Worm (Caenorhabditis elegans) whole organism, L2 larva: ENCODE measurements around the gene lpr-3.

Experiments used
- ZK546.5 ChIP-seq: sonication (generic microtip); optimal IDR thresholded peaks from 2 replicates; lab custom pipeline; 2017; ENCODE audit warnings: missing biosample characterization, missing genetic modification characterization
- ceh-16 ChIP-seq: fragments of 150-350 bp; optimal IDR thresholded peaks from 2 replicates; lab custom pipeline; 2014; ENCODE audit warnings: missing biosample characterization, missing genetic modification characterization
- ceh-82 ChIP-seq: fragments of 150-350 bp; optimal IDR thresholded peaks from 2 replicates; lab custom pipeline; 2014; ENCODE audit warnings: missing biosample characterization, missing genetic modification characterization
- fos-1 ChIP-seq: fragments of 150-350 bp; optimal IDR thresholded peaks from 2 replicates; lab custom pipeline; 2014; ENCODE audit warnings: missing biosample characterization, missing genetic modification characterization
- lin-39 ChIP-seq: fragments of 150-350 bp; optimal IDR thresholded peaks from 2 replicates; lab custom pipeline; 2014; ENCODE audit warnings: missing biosample characterization, missing genetic modification reagents, missing genetic modification characterization
- mbf-1 ChIP-seq: sonication (generic microtip); optimal IDR thresholded peaks from 2 replicates; lab custom pipeline; 2017; ENCODE audit warnings: missing biosample characterization, missing genetic modification characterization
- nhr-11 ChIP-seq: fragments of 150-350 bp; optimal IDR thresholded peaks from 2 replicates; lab custom pipeline; 2014; ENCODE audit warnings: missing biosample characterization, missing genetic modification characterization
- nhr-129 ChIP-seq: fragments of 150-350 bp; optimal IDR thresholded peaks from 2 replicates; lab custom pipeline; 2014; ENCODE audit warnings: missing biosample characterization, missing genetic modification characterization
- nhr-21 ChIP-seq: fragments of 150-350 bp; optimal IDR thresholded peaks from 2 replicates; lab custom pipeline; 2014; ENCODE audit warnings: missing biosample characterization, missing genetic modification characterization
- nhr-6 ChIP-seq: fragments of 150-350 bp; optimal IDR thresholded peaks from 2 replicates; lab custom pipeline; 2014; ENCODE audit warnings: missing biosample characterization, missing genetic modification characterization
- skn-1 ChIP-seq: sonication (generic microtip); optimal IDR thresholded peaks from 2 replicates; lab custom pipeline; 2017; ENCODE audit warnings: missing biosample characterization, missing genetic modification characterization
- sma-9 ChIP-seq, 2 experiments: fragments of 150-350 bp in 1 of 2; sonication (generic microtip) in 1 of 2; optimal IDR thresholded peaks; 2 replicates each; lab custom pipeline; 2014 to 2016; ENCODE audit warnings: missing genetic modification characterization in 2 of 2, mild to moderate bottlenecking in 1 of 2, missing biosample characterization in 1 of 2, missing compliant biosample characterization in 1 of 2, missing genetic modification reagents in 1 of 2, moderate library complexity in 1 of 2
- snpc-4 ChIP-seq: fragments of 150-350 bp; optimal IDR thresholded peaks from 2 replicates; lab custom pipeline; 2014; ENCODE audit warnings: missing biosample characterization, missing genetic modification characterization
- ztf-4 ChIP-seq: fragments of 150-350 bp; optimal IDR thresholded peaks from 2 replicates; lab custom pipeline; 2014; ENCODE audit warnings: missing biosample characterization, missing genetic modification characterization

DNA sequence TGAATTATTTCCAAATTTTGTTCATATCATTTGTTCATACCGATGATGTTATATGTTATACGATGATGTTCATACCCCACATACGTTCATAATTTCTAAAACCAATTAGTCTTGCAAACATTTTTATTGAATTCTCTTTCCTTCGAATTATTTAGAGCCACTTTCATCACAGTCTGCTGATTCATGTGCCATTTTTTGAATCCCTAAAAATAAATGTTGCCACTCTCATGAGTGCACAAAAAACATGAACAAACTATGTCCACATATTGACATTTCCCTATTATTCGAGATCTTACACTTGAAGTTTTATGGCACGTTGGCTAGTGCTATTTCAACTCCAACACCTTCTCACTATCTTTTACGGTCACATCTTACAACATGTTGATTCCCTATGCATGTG lies 49.9 kb downstream of the lpr-3 start, which contains the start of gene clc-17:
- TF ChIP-seq ceh-16 (no peak), snpc-4 (tag; lab: Kevin White, UChicago) (no peak), fos-1 (tag; lab: Kevin White, UChicago) (no peak), lin-39 (tag; lab: Kevin White, UChicago) (no peak), nhr-21 (tag; lab: Kevin White, UChicago) (no peak), ztf-4 (tag; lab: Kevin White, UChicago) (no peak), mbf-1 (no peak), sma-9 (GFP tag; optimal IDR thresholded peaks at IDR 0.05; lab: Kevin White, UChicago) (no peak), sma-9 (tag; optimal IDR thresholded peaks at IDR 0.05; lab: Kevin White, UChicago) (no peak), ZK546.5 (tag; lab: Kevin White, UChicago) (no peak), ceh-82 (no peak), nhr-11 (no peak), skn-1 (tag; lab: Kevin White, UChicago) (no peak), nhr-129 (tag; lab: Kevin White, UChicago) (no peak), nhr-6 (tag; lab: Kevin White, UChicago) (no peak)
